Worm (Caenorhabditis elegans) whole organism, L3 larva: Measurements from ENCODE around the gene ZK863.8.

Experiments
- daf-12 ChIP-seq: fragments of 150-350 bp; optimal IDR thresholded peaks from 2 replicates; lab custom pipeline; 2014; ENCODE audit warnings: missing biosample characterization, missing genetic modification reagents, missing genetic modification characterization
- egl-27 ChIP-seq: sonication (generic microtip); optimal IDR thresholded peaks from 4 replicates; lab custom pipeline; 2017; ENCODE audit warnings: missing biosample characterization, missing genetic modification reagents, missing genetic modification characterization

DNA sequence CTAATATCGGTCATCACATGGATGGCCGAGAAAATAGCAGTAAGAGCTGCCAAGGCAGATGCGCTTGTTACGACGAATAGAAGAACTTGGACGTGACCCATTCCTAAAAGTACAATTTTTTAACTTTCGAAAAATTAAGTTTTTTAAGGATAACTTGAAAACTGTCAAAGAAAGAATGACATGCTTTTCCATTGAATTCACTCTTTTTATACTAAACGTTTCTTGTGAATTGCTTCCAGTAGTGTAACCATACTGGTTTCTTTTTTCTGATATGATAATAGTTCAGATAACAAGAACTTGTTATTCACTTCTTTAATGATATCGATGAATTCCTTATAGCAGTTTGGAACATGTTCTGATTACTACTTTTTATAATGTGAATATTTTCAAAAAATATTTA, 19.7 kb downstream of the ZK863.8 start, which contains the start of gene col-37:
- TF ChIP-seq egl-27 (tag; lab: Kevin White, UChicago): no peak
- no peak for TF ChIP-seq daf-12 (tag; lab: Kevin White, UChicago)
